Fruit fly (Drosophila melanogaster): ENCODE results near the gene fax.

fax gene

dm6 chr3L:16410234-16411119 lies 1.2 kb downstream of the fax start (continued):
- no peak for TF ChIP-seq dan (GFP tag; IDR thresholded peaks at IDR 0.05)
- no peak for TF ChIP-seq CG17802 (tag; optimal IDR thresholded peaks at IDR 0.05)
- TF ChIP-seq CG15479 (GFP tag; optimal IDR thresholded peaks at IDR 0.05) = peak; percentile 66
- no peak for TF ChIP-seq B-H2 (GFP tag; optimal IDR thresholded peaks at IDR 0.05)
- peak; percentile 32; the same call in 1 of the 2 replicates for TF ChIP-seq Adf1 (GFP tag; IDR thresholded peaks at IDR 0.05)
- TF ChIP-seq Doc3 (GFP tag; IDR thresholded peaks at IDR 0.05; ENCODE audit: partially characterized antibody) = no peak
- TF ChIP-seq scrt (GFP tag; optimal IDR thresholded peaks at IDR 0.05) = peak; percentile 63
- TF ChIP-seq sqz (GFP tag; optimal IDR thresholded peaks at IDR 0.05) = peak; percentile 31
- TF ChIP-seq CG10274 (GFP tag; optimal IDR thresholded peaks at IDR 0.05) = no peak
- peak; percentile 94 for TF ChIP-seq ewg (GFP tag; optimal IDR thresholded peaks at IDR 0.05)
- peak; percentile 61; the same call in 1 of the 2 replicates for TF ChIP-seq rib (GFP tag; IDR thresholded peaks at IDR 0.05)
- TF ChIP-seq D (optimal IDR thresholded peaks at IDR 0.05) = peak; percentile 69
- no peak for TF ChIP-seq D (GFP tag; optimal IDR thresholded peaks at IDR 0.05)
- no peak for TF ChIP-seq fd102C (GFP tag; optimal IDR thresholded peaks at IDR 0.05)
- TF ChIP-seq NFAT (GFP tag; IDR thresholded peaks at IDR 0.05) = 0 out of 2 replicates have a peak, but pooled peaks have one; percentile 36

DNA sequence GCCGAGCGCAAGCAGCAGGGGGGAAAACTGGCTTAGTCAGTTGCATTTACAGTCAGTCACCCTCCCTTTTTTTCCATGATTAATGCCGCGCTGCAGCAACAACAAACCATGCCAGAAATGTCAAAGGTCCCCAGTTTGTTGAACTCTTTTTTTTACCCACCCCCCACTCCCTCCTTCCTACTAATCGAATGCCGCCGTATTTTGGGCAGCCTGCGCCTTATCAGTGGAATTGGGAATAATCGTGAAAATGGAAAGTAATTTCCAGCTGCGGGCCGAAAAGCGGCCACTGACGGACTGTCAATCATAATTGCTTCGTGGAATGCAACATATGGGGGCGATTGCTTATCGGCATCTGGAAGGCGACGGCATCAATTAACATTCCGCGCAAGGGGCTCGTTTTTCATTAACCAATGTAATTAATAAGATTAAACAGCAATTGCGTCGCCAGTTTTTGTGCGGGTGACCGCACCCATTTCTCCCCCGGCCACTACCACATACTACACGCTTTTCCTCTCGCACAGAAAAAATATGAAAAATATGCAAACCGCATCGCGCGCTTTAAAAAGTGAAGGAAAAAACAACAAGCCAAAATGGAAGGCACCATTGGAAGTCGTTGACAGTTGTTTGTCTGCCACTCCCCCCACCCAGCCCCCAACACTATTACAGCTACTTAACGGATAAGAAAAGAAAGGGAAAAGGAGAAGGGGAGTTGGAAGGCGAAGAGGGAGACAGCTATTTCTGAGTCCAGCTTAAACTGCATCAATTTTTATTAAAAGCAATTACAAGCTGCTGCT lies 2.0 kb downstream of the fax start:
- TF ChIP-seq CG1603 (tag; optimal IDR thresholded peaks at IDR 0.05) (no peak), ci (GFP tag; IDR thresholded peaks at IDR 0.05) (0 out of 3 replicates have a peak, but pooled peaks have one; percentile 0), salm (tag; optimal IDR thresholded peaks at IDR 0.05) (peak; percentile 26), nerfin-1 (tag; optimal IDR thresholded peaks at IDR 0.05) (peak; percentile 48), kni (GFP tag; optimal IDR thresholded peaks at IDR 0.05) (peak; percentile 52), CG16779 (GFP tag; IDR thresholded peaks at IDR 0.05) (no peak), CG10274 (GFP tag; optimal IDR thresholded peaks at IDR 0.05) (peak; percentile 6), pros (GFP tag; optimal IDR thresholded peaks at IDR 0.05) (peak; percentile 44), Hr78 (GFP tag; optimal IDR thresholded peaks at IDR 0.05) (peak in 1 of 2 experiments; percentile 98), sqz (GFP tag; optimal IDR thresholded peaks at IDR 0.05) (peak; percentile 89), pan (optimal IDR thresholded peaks at IDR 0.05) (no peak), pan (GFP tag; optimal IDR thresholded peaks at IDR 0.05 in 1 of 2, IDR thresholded peaks at IDR 0.05 in 1 of 2) (peak in 1 of 2 experiments; percentile 6), sd (tag; optimal IDR thresholded peaks at IDR 0.05) (peak; percentile 23), Ptx1 (GFP tag; IDR thresholded peaks at IDR 0.05) (no peak), CG4360 (GFP tag; IDR thresholded peaks at IDR 0.05) (peak; percentile 73; the same call in 1 of the 2 replicates), twi (tag; optimal IDR thresholded peaks at IDR 0.05) (peak; percentile 73), gfzf (GFP tag; optimal IDR thresholded peaks at IDR 0.05) (no peak), gcm (GFP tag; optimal IDR thresholded peaks at IDR 0.05) (peak; percentile 67), grn (GFP tag; optimal IDR thresholded peaks at IDR 0.05) (peak; percentile 25), CG5180 (GFP tag; optimal IDR thresholded peaks at IDR 0.05) (no peak), Blimp-1 (GFP tag; optimal IDR thresholded peaks at IDR 0.05) (peak; percentile 79), CG17328 (GFP tag; IDR thresholded peaks at IDR 0.05) (peak; percentile 3; the same call in 1 of the 2 replicates), Stat92E (GFP tag; optimal IDR thresholded peaks at IDR 0.05) (peak in 1 of 3 experiments; percentile 23), CG6689 (GFP tag; IDR thresholded peaks at IDR 0.05) (0 out of 2 replicates have a peak, but pooled peaks have one; percentile 8)

All from whole organism, embryonic.